Worm (Caenorhabditis elegans) whole organism, L4 larva: ENCODE data around the gene Y58A7A.3.

Experiments
- F37D6.2 ChIP-seq: sonication (generic microtip); optimal IDR thresholded peaks from 2 replicates; lab custom pipeline; 2016; ENCODE audit warnings: mild to moderate bottlenecking, missing genetic modification characterization, missing compliant biosample characterization
- F49E8.2 ChIP-seq: sonication (generic microtip); optimal IDR thresholded peaks from 2 replicates; lab custom pipeline; 2016; ENCODE audit warnings: missing compliant biosample characterization, mild to moderate bottlenecking, missing genetic modification characterization, borderline replicate concordance
- T20F7.1 ChIP-seq: fragments of 200-800 bp; sonication (Bioruptor generic); optimal IDR thresholded peaks from 2 replicates; lab custom pipeline; 2018; ENCODE audit warnings: mild to moderate bottlenecking, missing genetic modification characterization, missing compliant biosample characterization
- T26A8.4 ChIP-seq: fragments of 200-800 bp; sonication (Bioruptor generic); IDR thresholded peaks from 2 replicates; pipeline ENCODE4 v1.3.6; 2022; ENCODE audit warnings: missing genetic modification characterization, missing compliant biosample characterization
- Y75B8A.6 ChIP-seq: fragments of 200-800 bp; sonication (Bioruptor generic); IDR thresholded peaks from 2 replicates; pipeline ENCODE4 v1.3.6; 2022; ENCODE audit warnings: missing genetic modification reagents, missing genetic modification characterization, missing compliant biosample characterization
- ZK337.2 ChIP-seq: fragments of 200-800 bp; sonication (Bioruptor generic); IDR thresholded peaks from 2 replicates; pipeline ENCODE4 v1.3.6; 2022; ENCODE audit warnings: missing genetic modification reagents, missing genetic modification characterization, missing compliant biosample characterization
- ZK546.5 ChIP-seq, 2 experiments: sonication (generic microtip); optimal IDR thresholded peaks; 2 replicates each; lab custom pipeline; 2017; ENCODE audit warnings: missing biosample characterization in 2 of 2, missing genetic modification characterization in 2 of 2
- ama-1 ChIP-seq: fragments of 150-350 bp; optimal IDR thresholded peaks from 2 replicates; lab custom pipeline; 2014; ENCODE audit warnings: inconsistent platforms, mixed read lengths
- arid-1 ChIP-seq: fragments of 200-800 bp; sonication (Bioruptor generic); conservative IDR thresholded peaks from 2 replicates; pipeline ENCODE4 v1.3.6; 2022; ENCODE audit warnings: missing genetic modification reagents, missing genetic modification characterization, missing compliant biosample characterization
- ceh-28 ChIP-seq: fragments of 150-350 bp; optimal IDR thresholded peaks from 2 replicates; lab custom pipeline; 2014; ENCODE audit warnings: missing biosample characterization, missing genetic modification reagents, missing genetic modification characterization
- ceh-32 ChIP-seq: sonication (generic microtip); optimal IDR thresholded peaks from 2 replicates; lab custom pipeline; 2016; ENCODE audit warnings: mild to moderate bottlenecking, missing genetic modification characterization, missing compliant biosample characterization; ENCODE audit not compliant: poor library complexity
- cey-2 ChIP-seq: sonication (generic microtip); optimal IDR thresholded peaks from 3 replicates; lab custom pipeline; 2017; ENCODE audit warnings: missing genetic modification characterization, mild to moderate bottlenecking, missing compliant biosample characterization, antibody characterized with exemption, borderline replicate concordance; ENCODE audit not compliant: insufficient read depth
- daf-16 ChIP-seq, 3 experiments: sonication (generic microtip); optimal IDR thresholded peaks; 2 replicates each; lab custom pipeline; 2016 to 2017; ENCODE audit warnings: missing genetic modification characterization in 3 of 3, missing genetic modification reagents in 3 of 3, mild to moderate bottlenecking in 2 of 3, missing compliant biosample characterization in 2 of 3, missing biosample characterization in 1 of 3, moderate library complexity in 1 of 3
- daf-8 ChIP-seq: fragments of 200-800 bp; sonication (Bioruptor generic); IDR thresholded peaks from 2 replicates; pipeline ENCODE4 v1.3.6; 2022; ENCODE audit warnings: missing genetic modification characterization, missing compliant biosample characterization
- dmd-6 ChIP-seq: fragments of 200-800 bp; sonication (Bioruptor generic); IDR thresholded peaks from 2 replicates; pipeline ENCODE4 v1.3.6; 2022; ENCODE audit warnings: missing genetic modification reagents, missing genetic modification characterization, missing compliant biosample characterization
- dmd-8 ChIP-seq: fragments of 200-800 bp; sonication (Bioruptor generic); IDR thresholded peaks from 2 replicates; pipeline ENCODE4 v1.3.6; 2022; ENCODE audit warnings: missing genetic modification characterization, missing compliant biosample characterization
- duxl-1 ChIP-seq: sonication (generic microtip); optimal IDR thresholded peaks from 2 replicates; lab custom pipeline; 2016; ENCODE audit warnings: mild to moderate bottlenecking, missing genetic modification characterization, moderate library complexity, missing compliant biosample characterization; ENCODE audit not compliant: poor library complexity
- dve-1 ChIP-seq: sonication (generic microtip); optimal IDR thresholded peaks from 2 replicates; lab custom pipeline; 2017; ENCODE audit warnings: antibody characterized with exemption, mild to moderate bottlenecking, missing genetic modification characterization, missing compliant biosample characterization; ENCODE audit not compliant: insufficient read depth
- egl-43 ChIP-seq: fragments of 200-800 bp; sonication (Bioruptor generic); IDR thresholded peaks from 2 replicates; pipeline ENCODE4 v1.3.6; 2022; ENCODE audit warnings: missing genetic modification reagents, missing genetic modification characterization, missing compliant biosample characterization
- fkh-10 ChIP-seq: fragments of 150-350 bp; optimal IDR thresholded peaks from 2 replicates; lab custom pipeline; 2014; ENCODE audit warnings: missing biosample characterization, missing genetic modification reagents, missing genetic modification characterization
- fos-1 ChIP-seq: fragments of 150-350 bp; optimal IDR thresholded peaks from 2 replicates; lab custom pipeline; 2014; ENCODE audit warnings: missing biosample characterization, missing genetic modification characterization
- gei-8 ChIP-seq: fragments of 200-800 bp; sonication (Bioruptor generic); optimal IDR thresholded peaks from 2 replicates; lab custom pipeline; 2018; ENCODE audit warnings: mild to moderate bottlenecking, missing genetic modification characterization, missing compliant biosample characterization
- jun-1 ChIP-seq: fragments of 150-350 bp; optimal IDR thresholded peaks from 2 replicates; lab custom pipeline; 2014; ENCODE audit warnings: missing biosample characterization, missing genetic modification reagents, missing genetic modification characterization
- lin-1 ChIP-seq: fragments of 200-800 bp; sonication (Bioruptor generic); IDR thresholded peaks from 2 replicates; pipeline ENCODE4 v1.3.6; 2022; ENCODE audit warnings: missing genetic modification reagents, missing genetic modification characterization, missing compliant biosample characterization
- lin-39 ChIP-seq: fragments of 150-350 bp; optimal IDR thresholded peaks from 2 replicates; lab custom pipeline; 2014; ENCODE audit warnings: missing biosample characterization, missing genetic modification reagents, missing genetic modification characterization
- lir-3 ChIP-seq: sonication (generic microtip); optimal IDR thresholded peaks from 2 replicates; lab custom pipeline; 2016; ENCODE audit warnings: mild to moderate bottlenecking, missing genetic modification characterization, missing compliant biosample characterization
- lsy-2 ChIP-seq, 2 experiments: fragments of 150-350 bp in 1 of 2; sonication (generic microtip) in 1 of 2; optimal IDR thresholded peaks; 2 replicates each; lab custom pipeline; 2014 to 2017; ENCODE audit warnings: missing biosample characterization in 2 of 2, missing genetic modification characterization in 2 of 2
- madf-9 ChIP-seq: fragments of 200-800 bp; sonication (Bioruptor generic); conservative IDR thresholded peaks from 2 replicates; pipeline ENCODE4 v1.3.6; 2022; ENCODE audit warnings: missing genetic modification reagents, missing genetic modification characterization, missing compliant biosample characterization
- mdl-1 ChIP-seq, 2 experiments: fragments of 150-350 bp in 1 of 2; sonication (generic microtip) in 1 of 2; optimal IDR thresholded peaks; 2 replicates each; lab custom pipeline; 2014 to 2017; ENCODE audit warnings: missing biosample characterization in 2 of 2, missing genetic modification characterization in 2 of 2
- mdt-29 ChIP-seq: fragments of 200-800 bp; sonication (Bioruptor generic); IDR thresholded peaks from 2 replicates; pipeline ENCODE4 v1.3.6; 2022; ENCODE audit warnings: missing genetic modification reagents, missing genetic modification characterization, missing compliant biosample characterization
- mes-2 ChIP-seq: sonication (generic microtip); optimal IDR thresholded peaks from 2 replicates; lab custom pipeline; 2016; ENCODE audit warnings: missing genotype, mild to moderate bottlenecking, missing genetic modification characterization, missing compliant biosample characterization; ENCODE audit not compliant: poor library complexity, severe bottlenecking
- mxl-3 ChIP-seq: fragments of 200-800 bp; sonication (Bioruptor generic); optimal IDR thresholded peaks from 2 replicates; lab custom pipeline; 2018; ENCODE audit warnings: mild to moderate bottlenecking, missing genetic modification characterization, missing compliant biosample characterization
- nhr-102 ChIP-seq: sonication (generic microtip); optimal IDR thresholded peaks from 2 replicates; lab custom pipeline; 2016; ENCODE audit warnings: mild to moderate bottlenecking, missing genetic modification characterization, moderate library complexity, missing compliant biosample characterization
- nhr-111 ChIP-seq: fragments of 200-800 bp; sonication (Bioruptor generic); optimal IDR thresholded peaks from 2 replicates; lab custom pipeline; 2018; ENCODE audit warnings: mild to moderate bottlenecking, missing genetic modification characterization, missing compliant biosample characterization
- nhr-237 ChIP-seq: sonication (generic microtip); optimal IDR thresholded peaks from 2 replicates; lab custom pipeline; 2017; ENCODE audit warnings: missing biosample characterization, missing genetic modification characterization
- nhr-41 ChIP-seq: fragments of 200-800 bp; sonication (Bioruptor generic); IDR thresholded peaks from 2 replicates; pipeline ENCODE4 v1.3.6; 2022; ENCODE audit warnings: missing genetic modification reagents, missing genetic modification characterization, missing compliant biosample characterization
- nhr-76 ChIP-seq: fragments of 150-350 bp; optimal IDR thresholded peaks from 2 replicates; lab custom pipeline; 2014; ENCODE audit warnings: missing biosample characterization, missing genetic modification characterization
- pha-4 ChIP-seq, 2 experiments: fragments of 150-350 bp in 1 of 2; fragments of 200-800 bp in 1 of 2; sonication (Bioruptor generic) in 1 of 2; IDR thresholded peaks in 1 of 2; optimal IDR thresholded peaks in 1 of 2; 2 replicates each; pipeline versions ENCODE4 v1.3.6 to Lab custom; 2014 to 2022; ENCODE audit warnings: missing genetic modification characterization in 2 of 2, missing genetic modification reagents in 2 of 2, missing biosample characterization in 1 of 2, missing compliant biosample characterization in 1 of 2
- rbr-2 ChIP-seq: sonication (generic microtip); optimal IDR thresholded peaks from 2 replicates; lab custom pipeline; 2016; ENCODE audit warnings: missing genotype, missing genetic modification characterization, missing compliant biosample characterization
- set-16 ChIP-seq: fragments of 200-800 bp; sonication (Bioruptor generic); IDR thresholded peaks from 2 replicates; pipeline ENCODE4 v1.3.6; 2022; ENCODE audit warnings: missing genetic modification reagents, missing genetic modification characterization, missing compliant biosample characterization
- spr-3 ChIP-seq: fragments of 200-800 bp; sonication (Bioruptor generic); optimal IDR thresholded peaks from 2 replicates; lab custom pipeline; 2018; ENCODE audit warnings: mild to moderate bottlenecking, missing genetic modification characterization, missing compliant biosample characterization
- tag-97 ChIP-seq: fragments of 200-800 bp; sonication (Bioruptor generic); IDR thresholded peaks from 2 replicates; pipeline ENCODE4 v1.3.6; 2022; ENCODE audit warnings: missing genetic modification characterization, missing compliant biosample characterization
- tra-1 ChIP-seq: fragments of 200-800 bp; sonication (Bioruptor generic); IDR thresholded peaks from 2 replicates; pipeline ENCODE4 v1.3.6; 2022; ENCODE audit warnings: missing genetic modification reagents, missing genetic modification characterization, missing compliant biosample characterization
- unc-39 ChIP-seq: sonication (generic microtip); optimal IDR thresholded peaks from 2 replicates; lab custom pipeline; 2017; ENCODE audit warnings: missing biosample characterization, missing genetic modification characterization

Y58A7A.3 gene

DNA sequence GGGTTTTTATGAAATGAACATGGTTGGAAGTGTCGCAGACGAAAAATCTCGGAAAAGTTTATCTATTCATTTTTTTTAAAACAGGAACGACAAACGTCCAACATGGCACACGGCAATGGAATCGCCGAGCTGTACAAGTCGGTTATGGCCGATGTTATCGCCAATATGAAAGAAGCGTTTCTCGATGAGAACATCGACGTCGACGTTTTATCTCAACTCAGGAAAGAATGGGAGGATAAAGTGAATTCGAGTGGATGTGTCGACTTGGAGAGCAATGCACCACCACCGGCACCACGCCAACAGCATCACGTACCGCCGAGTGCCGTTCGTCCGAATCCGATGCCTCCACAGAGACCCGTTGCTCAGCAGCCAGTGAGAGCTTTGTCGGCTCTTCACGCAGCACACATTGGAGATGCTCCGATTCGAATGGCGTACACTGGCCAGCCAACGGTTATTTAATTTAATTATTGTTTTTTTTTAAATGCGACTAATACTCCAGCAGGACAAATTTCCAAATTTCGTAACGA lies 30.6 kb downstream of the Y58A7A.3 start:
- TF ChIP-seq ZK337.2 (GFP tag; lab: Robert Waterston, UW) (0 out of 2 replicates have a peak, but pooled peaks have one; percentile 53), egl-43 (GFP tag; lab: Robert Waterston, UW) (peak; percentile 44; the same call in 1 of the 2 replicates), fos-1 (tag; lab: Kevin White, UChicago) (peak; percentile 19), T20F7.1 (GFP tag; lab: Kevin White, UChicago) (no peak), duxl-1 (tag; lab: Kevin White, UChicago) (peak; percentile 3), spr-3 (peak; percentile 50), T26A8.4 (0 out of 2 replicates have a peak, but pooled peaks have one; percentile 42), set-16 (GFP tag; lab: Robert Waterston, UW) (peak; percentile 72), tra-1 (GFP tag; lab: Robert Waterston, UW) (0 out of 2 replicates have a peak, but pooled peaks have one; percentile 49), dmd-8 (0 out of 2 replicates have a peak, but pooled peaks have one; percentile 40), arid-1 (GFP tag; lab: Robert Waterston, UW) (no peak)

DNA sequence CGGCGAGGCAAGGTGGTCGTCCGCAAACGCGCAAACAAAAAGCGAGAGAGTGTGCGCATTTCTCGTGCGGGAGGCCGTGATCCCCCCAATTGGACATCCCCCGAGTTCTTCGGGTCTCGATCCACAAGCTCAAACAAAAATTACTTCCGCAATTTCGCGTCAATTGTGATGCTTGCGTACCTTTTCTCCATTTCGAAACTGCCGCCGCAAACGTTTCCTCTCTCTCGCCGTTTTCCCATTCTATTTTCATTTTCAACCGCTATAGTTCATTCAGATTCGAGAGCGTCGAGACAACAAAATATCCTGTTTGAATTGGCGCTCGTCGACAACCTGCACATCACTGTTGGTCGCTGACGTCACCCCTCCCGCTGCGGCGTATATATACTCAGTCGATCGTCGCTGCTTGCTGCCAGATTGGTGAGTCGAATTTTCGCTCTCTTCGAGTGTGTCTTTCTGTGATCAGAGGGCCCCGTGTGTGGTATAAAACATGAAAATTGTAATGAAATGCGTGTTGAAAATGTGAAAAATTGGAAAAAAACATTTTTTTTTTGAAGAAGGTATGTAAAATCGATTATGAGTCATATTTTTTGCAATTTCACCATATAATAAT lies 31.3 kb downstream of the Y58A7A.3 start, which contains the start of the genes pqn-51 and K11D12.14:
TSS of gene pqn-51 (plus strand) at position 275 of the 610 bp plus-strand sequence.
TSS of gene K11D12.14 (plus strand) at position 304 of the 610 bp plus-strand sequence.
- TF ChIP-seq fkh-10 (GFP tag; lab: Kevin White, UChicago): peak; percentile 93
- no peak for TF ChIP-seq daf-8 (GFP tag; lab: Robert Waterston, UW)
- TF ChIP-seq nhr-102: peak; percentile 93
- peak; percentile 83 for TF ChIP-seq madf-9
- TF ChIP-seq arid-1 (GFP tag; lab: Robert Waterston, UW): peak; percentile 78; the same call in 1 of the 2 replicates
- peak; percentile 88 for TF ChIP-seq jun-1 (tag; lab: Kevin White, UChicago)
- TF ChIP-seq dmd-6 (GFP tag; lab: Robert Waterston, UW): peak; percentile 90
- TF ChIP-seq mes-2 (tag; lab: Kevin White, UChicago): peak; percentile 83
- TF ChIP-seq gei-8 (GFP tag; lab: Kevin White, UChicago): peak; percentile 35
- peak; percentile 18 to 67 for TF ChIP-seq mdl-1 (tag; optimal IDR thresholded peaks at IDR 0.05; lab: Kevin White, UChicago)
- no peak for TF ChIP-seq ceh-28 (tag; lab: Kevin White, UChicago)
- peak; percentile 91 for TF ChIP-seq F37D6.2 (tag; lab: Kevin White, UChicago)
- peak; percentile 95 for TF ChIP-seq dve-1 (tag; lab: Kevin White, UChicago)
- peak; percentile 42 to 90 for TF ChIP-seq ZK546.5 (tag; optimal IDR thresholded peaks at IDR 0.05; lab: Kevin White, UChicago)
- peak; percentile 48 to 74 for TF ChIP-seq daf-16 (GFP tag; optimal IDR thresholded peaks at IDR 0.05; lab: Kevin White, UChicago)
- peak; percentile 81 for TF ChIP-seq daf-16 (tag; optimal IDR thresholded peaks at IDR 0.05; lab: Kevin White, UChicago)
- no peak for TF ChIP-seq unc-39 (tag; lab: Kevin White, UChicago)
- TF ChIP-seq pha-4 (GFP tag; IDR thresholded peaks at IDR 0.05; lab: Robert Waterston, UW): peak; percentile 90
- TF ChIP-seq pha-4 (tag; optimal IDR thresholded peaks at IDR 0.05; lab: Kevin White, UChicago): peak; percentile 1
- TF ChIP-seq lir-3 (tag; lab: Kevin White, UChicago): no peak
- TF ChIP-seq mdt-29 (GFP tag; lab: Robert Waterston, UW): 0 out of 2 replicates have a peak, but pooled peaks have one; percentile 59
- no peak for TF ChIP-seq cey-2 (tag; lab: Kevin White, UChicago)
- TF ChIP-seq lsy-2 (tag; optimal IDR thresholded peaks at IDR 0.05; lab: Kevin White, UChicago): peak; percentile 81 to 92
- peak; percentile 97 for TF ChIP-seq egl-43 (GFP tag; lab: Robert Waterston, UW)
- no peak for TF ChIP-seq nhr-76
- TF ChIP-seq lin-1 (GFP tag; lab: Robert Waterston, UW): peak; percentile 61; the same call in 1 of the 2 replicates
- TF ChIP-seq T20F7.1 (GFP tag; lab: Kevin White, UChicago): peak; percentile 81
- TF ChIP-seq mxl-3 (GFP tag; lab: Kevin White, UChicago): peak; percentile 56
- no peak for TF ChIP-seq nhr-41
- TF ChIP-seq lin-39 (tag; lab: Kevin White, UChicago): no peak
- 0 out of 2 replicates have a peak, but pooled peaks have one; percentile 11 for TF ChIP-seq Y75B8A.6 (GFP tag; lab: Robert Waterston, UW)
- peak; percentile 97 for TF ChIP-seq rbr-2 (tag; lab: Kevin White, UChicago)
- TF ChIP-seq ceh-32: peak; percentile 21
- TF ChIP-seq F49E8.2 (tag; lab: Kevin White, UChicago): no peak
- TF ChIP-seq nhr-111 (GFP tag; lab: Kevin White, UChicago): no peak
- TF ChIP-seq nhr-237: no peak
- TF ChIP-seq ama-1 (lab: Kevin White, UChicago): peak; percentile 98
- TF ChIP-seq tag-97 (GFP tag; lab: Robert Waterston, UW): no peak
